Worm (Caenorhabditis elegans) whole organism, L4/young adult: ENCODE data around the gene T20D4.7.

ENCODE experiments used
- dao-5 ChIP-seq: sonication (generic microtip); optimal IDR thresholded peaks from 2 replicates; lab custom pipeline; 2016; ENCODE audit warnings: missing genotype, missing genetic modification characterization, moderate library complexity, missing compliant biosample characterization
- him-1 ChIP-seq: sonication (generic microtip); optimal IDR thresholded peaks from 2 replicates; lab custom pipeline; 2016; ENCODE audit warnings: missing genotype, missing genetic modification reagents, missing genetic modification characterization, missing compliant biosample characterization

- TF ChIP-seq him-1 (tag; lab: Kevin White, UChicago) (no peak), dao-5 (tag; lab: Kevin White, UChicago) (no peak)
Observed at ce11 chrV:3398314-3398713, 10.4 kb upstream of the T20D4.7 start, which contains the start of gene T20D4.11.
